Worm (Caenorhabditis elegans) whole organism, midembryonic: ENCODE results near the gene F32G8.3.

Experiments used
- T22C8.4 ChIP-seq: fragments of 200-800 bp; sonication (Bioruptor generic); IDR thresholded peaks from 2 replicates; pipeline ENCODE4 v1.3.6; 2022; ENCODE audit warnings: missing genetic modification characterization, missing compliant biosample characterization
- cog-1 ChIP-seq: sonication (generic microtip); optimal IDR thresholded peaks from 2 replicates; lab custom pipeline; 2016; ENCODE audit warnings: missing genetic modification characterization, missing compliant biosample characterization
- flt-1 ChIP-seq: fragments of 200-800 bp; sonication (Bioruptor generic); IDR thresholded peaks from 2 replicates; pipeline ENCODE4 v1.3.6; 2022; ENCODE audit warnings: missing genetic modification characterization, missing compliant biosample characterization
- klf-2 ChIP-seq: fragments of 200-800 bp; sonication (Bioruptor generic); conservative IDR thresholded peaks from 2 replicates; pipeline ENCODE4 v1.3.6; 2022; ENCODE audit warnings: missing genetic modification reagents, missing genetic modification characterization, missing compliant biosample characterization
- med-1 ChIP-seq: sonication (generic microtip); optimal IDR thresholded peaks from 2 replicates; lab custom pipeline; 2017; ENCODE audit warnings: missing genetic modification characterization, mild to moderate bottlenecking, missing compliant biosample characterization, antibody characterized with exemption, missing genetic modification reagents; ENCODE audit not compliant: insufficient read depth
- ref-1 ChIP-seq: fragments of 200-800 bp; sonication (Bioruptor generic); conservative IDR thresholded peaks from 2 replicates; pipeline ENCODE4 v1.3.6; 2022; ENCODE audit warnings: missing genetic modification reagents, missing genetic modification characterization, missing compliant biosample characterization
- tab-1 ChIP-seq: fragments of 200-800 bp; sonication (Bioruptor generic); IDR thresholded peaks from 2 replicates; pipeline ENCODE4 v1.3.6; 2022; ENCODE audit warnings: missing genetic modification characterization, missing compliant biosample characterization
- ztf-23 ChIP-seq: fragments of 200-800 bp; sonication (Bioruptor generic); IDR thresholded peaks from 2 replicates; pipeline ENCODE4 v1.3.6; 2022; ENCODE audit warnings: missing genetic modification reagents, missing genetic modification characterization, missing compliant biosample characterization
- ztf-29 ChIP-seq: fragments of 200-800 bp; sonication (Bioruptor generic); IDR thresholded peaks from 2 replicates; pipeline ENCODE4 v1.3.6; 2022; ENCODE audit warnings: missing genetic modification reagents, missing genetic modification characterization, missing compliant biosample characterization

Gene F32G8.3

ce11 chrV:10555239-10555638 lies at the start of gene F32G8.3:
TSS of gene F32G8.3 (minus strand) at chrV:10555339.
- no peak for TF ChIP-seq tab-1 (GFP tag; lab: Robert Waterston, UW)
- TF ChIP-seq klf-2 (GFP tag; lab: Robert Waterston, UW): no peak
- TF ChIP-seq med-1 (GFP tag; lab: Kevin White, UChicago): no peak
- no peak for TF ChIP-seq T22C8.4 (GFP tag; lab: Robert Waterston, UW)
- no peak for TF ChIP-seq ref-1 (GFP tag; lab: Robert Waterston, UW)
- TF ChIP-seq cog-1 (tag; lab: Kevin White, UChicago): no peak
- no peak for TF ChIP-seq flt-1 (GFP tag; lab: Robert Waterston, UW)
- TF ChIP-seq ztf-29: no peak
- no peak for TF ChIP-seq ztf-23

- TF ChIP-seq ztf-29 (no peak), ztf-23 (no peak), tab-1 (GFP tag; lab: Robert Waterston, UW) (no peak), T22C8.4 (GFP tag; lab: Robert Waterston, UW) (no peak), cog-1 (tag; lab: Kevin White, UChicago) (no peak), klf-2 (GFP tag; lab: Robert Waterston, UW) (no peak), flt-1 (GFP tag; lab: Robert Waterston, UW) (no peak), med-1 (GFP tag; lab: Kevin White, UChicago) (no peak), ref-1 (GFP tag; lab: Robert Waterston, UW) (no peak)
These were observed 47.2 kb upstream of the F32G8.3 start, which contains the start of gene H27A22.1 for ce11 chrV:10602051-10602937. TSS of gene H27A22.1 (plus strand) at chrV:10602555.

ce11 chrV:10598670-10599154 lies 43.6 kb upstream of the F32G8.3 start, which contains the start of gene scpl-4:
TSS of gene scpl-4 (plus strand) at chrV:10599104.
- TF ChIP-seq T22C8.4 (GFP tag; lab: Robert Waterston, UW) (no peak), ref-1 (GFP tag; lab: Robert Waterston, UW) (no peak), ztf-23 (no peak), tab-1 (GFP tag; lab: Robert Waterston, UW) (no peak), med-1 (GFP tag; lab: Kevin White, UChicago) (no peak), klf-2 (GFP tag; lab: Robert Waterston, UW) (no peak), cog-1 (tag; lab: Kevin White, UChicago) (no peak), ztf-29 (no peak), flt-1 (GFP tag; lab: Robert Waterston, UW) (no peak)

ce11 chrV:10597234-10597633 lies 42.1 kb upstream of the F32G8.3 start, which contains the start of gene T21C9.13:
TSS of gene T21C9.13 (plus strand) at chrV:10597266.
- TF ChIP-seq ztf-23: no peak
- no peak for TF ChIP-seq ref-1 (GFP tag; lab: Robert Waterston, UW)
- TF ChIP-seq klf-2 (GFP tag; lab: Robert Waterston, UW): no peak
- TF ChIP-seq ztf-29: no peak
- no peak for TF ChIP-seq med-1 (GFP tag; lab: Kevin White, UChicago)
- no peak for TF ChIP-seq T22C8.4 (GFP tag; lab: Robert Waterston, UW)
- no peak for TF ChIP-seq tab-1 (GFP tag; lab: Robert Waterston, UW)
- TF ChIP-seq cog-1 (tag; lab: Kevin White, UChicago): no peak
- TF ChIP-seq flt-1 (GFP tag; lab: Robert Waterston, UW): no peak

ce11 chrV:10594810-10595209 lies 39.7 kb upstream of the F32G8.3 start, which contains the start of gene T21C9.11:
TSS of gene T21C9.11 (minus strand) at chrV:10594910.
- TF ChIP-seq ztf-23 (no peak), T22C8.4 (GFP tag; lab: Robert Waterston, UW) (no peak), cog-1 (tag; lab: Kevin White, UChicago) (no peak), ztf-29 (no peak), med-1 (GFP tag; lab: Kevin White, UChicago) (no peak), ref-1 (GFP tag; lab: Robert Waterston, UW) (no peak), tab-1 (GFP tag; lab: Robert Waterston, UW) (no peak), klf-2 (GFP tag; lab: Robert Waterston, UW) (no peak), flt-1 (GFP tag; lab: Robert Waterston, UW) (no peak)

ce11 chrV:10592479-10592878 lies 37.3 kb upstream of the F32G8.3 start, which contains the start of gene T21C9.9:
TSS of gene T21C9.9 (minus strand) at chrV:10592579.
- TF ChIP-seq ref-1 (GFP tag; lab: Robert Waterston, UW): no peak
- no peak for TF ChIP-seq T22C8.4 (GFP tag; lab: Robert Waterston, UW)
- TF ChIP-seq tab-1 (GFP tag; lab: Robert Waterston, UW): no peak
- TF ChIP-seq ztf-23: no peak
- no peak for TF ChIP-seq cog-1 (tag; lab: Kevin White, UChicago)
- TF ChIP-seq klf-2 (GFP tag; lab: Robert Waterston, UW): no peak
- no peak for TF ChIP-seq med-1 (GFP tag; lab: Kevin White, UChicago)
- TF ChIP-seq flt-1 (GFP tag; lab: Robert Waterston, UW): no peak
- no peak for TF ChIP-seq ztf-29

ce11 chrV:10589774-10590528 lies 34.8 kb upstream of the F32G8.3 start, which contains the start of gene ttr-23:
TSS of gene ttr-23 (minus strand) at chrV:10589860.
- no peak for TF ChIP-seq ztf-23
- no peak for TF ChIP-seq flt-1 (GFP tag; lab: Robert Waterston, UW)
- no peak for TF ChIP-seq ztf-29
- TF ChIP-seq cog-1 (tag; lab: Kevin White, UChicago): no peak
- TF ChIP-seq ref-1 (GFP tag; lab: Robert Waterston, UW): no peak
- no peak for TF ChIP-seq med-1 (GFP tag; lab: Kevin White, UChicago)
- TF ChIP-seq klf-2 (GFP tag; lab: Robert Waterston, UW): no peak
- TF ChIP-seq T22C8.4 (GFP tag; lab: Robert Waterston, UW): no peak
- TF ChIP-seq tab-1 (GFP tag; lab: Robert Waterston, UW): no peak

- no peak for TF ChIP-seq T22C8.4 (GFP tag; lab: Robert Waterston, UW)
- TF ChIP-seq klf-2 (GFP tag; lab: Robert Waterston, UW): no peak
- no peak for TF ChIP-seq cog-1 (tag; lab: Kevin White, UChicago)
- TF ChIP-seq ztf-29: no peak
- no peak for TF ChIP-seq tab-1 (GFP tag; lab: Robert Waterston, UW)
- no peak for TF ChIP-seq ref-1 (GFP tag; lab: Robert Waterston, UW)
- TF ChIP-seq flt-1 (GFP tag; lab: Robert Waterston, UW): no peak
- no peak for TF ChIP-seq ztf-23
- no peak for TF ChIP-seq med-1 (GFP tag; lab: Kevin White, UChicago)
These were observed 33.6 kb upstream of the F32G8.3 start, which contains the start of gene srg-32 for ce11 chrV:10588694-10589093. TSS of gene srg-32 (minus strand) at chrV:10588794.
